Worm (Caenorhabditis elegans) whole organism, late embryonic: ENCODE data around the gene F09C6.10.

Experiments used
- ceh-22 ChIP-seq: sonication (generic microtip); optimal IDR thresholded peaks from 2 replicates; lab custom pipeline; 2017; ENCODE audit warnings: missing biosample characterization, missing genetic modification characterization
- ceh-30 ChIP-seq: fragments of 150-350 bp; optimal IDR thresholded peaks from 2 replicates; lab custom pipeline; 2014; ENCODE audit warnings: missing biosample characterization, missing genetic modification characterization
- ceh-31 ChIP-seq: sonication (generic microtip); optimal IDR thresholded peaks from 2 replicates; lab custom pipeline; 2016; ENCODE audit warnings: missing genetic modification characterization, missing compliant biosample characterization
- ceh-9 ChIP-seq: sonication (generic microtip); optimal IDR thresholded peaks from 2 replicates; lab custom pipeline; 2016; ENCODE audit warnings: mild to moderate bottlenecking, missing genetic modification characterization, inconsistent platforms, missing compliant biosample characterization
- hlh-30 ChIP-seq: sonication (generic microtip); optimal IDR thresholded peaks from 2 replicates; lab custom pipeline; 2017; ENCODE audit warnings: antibody characterized with exemption, missing genetic modification characterization, missing compliant biosample characterization; ENCODE audit not compliant: insufficient read depth
- lin-11 ChIP-seq: fragments of 200-800 bp; sonication (Bioruptor generic); optimal IDR thresholded peaks from 2 replicates; lab custom pipeline; 2018; ENCODE audit warnings: mild to moderate bottlenecking, missing genetic modification characterization, missing compliant biosample characterization
- pha-4 ChIP-seq: fragments of 150-350 bp; optimal IDR thresholded peaks from 2 replicates; lab custom pipeline; 2018; ENCODE audit warnings: missing biosample characterization, missing genetic modification reagents, missing genetic modification characterization
- pqm-1 ChIP-seq: sonication (generic microtip); optimal IDR thresholded peaks from 2 replicates; lab custom pipeline; 2016; ENCODE audit warnings: missing genetic modification characterization, missing compliant biosample characterization
- pros-1 ChIP-seq: fragments of 150-350 bp; optimal IDR thresholded peaks from 2 replicates; lab custom pipeline; 2014; ENCODE audit warnings: missing biosample characterization, missing genetic modification reagents, missing genetic modification characterization
- sox-4 ChIP-seq: sonication (generic microtip); optimal IDR thresholded peaks from 2 replicates; lab custom pipeline; 2017; ENCODE audit warnings: mild to moderate bottlenecking, missing genetic modification characterization, inconsistent platforms, missing compliant biosample characterization
- tbx-2 ChIP-seq: sonication (generic microtip); optimal IDR thresholded peaks from 2 replicates; lab custom pipeline; 2016; ENCODE audit warnings: missing genetic modification characterization, missing compliant biosample characterization
- tbx-7 ChIP-seq: sonication (generic microtip); optimal IDR thresholded peaks from 2 replicates; lab custom pipeline; 2016; ENCODE audit warnings: missing genotype, missing genetic modification characterization, missing compliant biosample characterization
- ztf-16 ChIP-seq: sonication (generic microtip); optimal IDR thresholded peaks from 2 replicates; lab custom pipeline; 2017; ENCODE audit warnings: missing genetic modification characterization, missing compliant biosample characterization

DNA sequence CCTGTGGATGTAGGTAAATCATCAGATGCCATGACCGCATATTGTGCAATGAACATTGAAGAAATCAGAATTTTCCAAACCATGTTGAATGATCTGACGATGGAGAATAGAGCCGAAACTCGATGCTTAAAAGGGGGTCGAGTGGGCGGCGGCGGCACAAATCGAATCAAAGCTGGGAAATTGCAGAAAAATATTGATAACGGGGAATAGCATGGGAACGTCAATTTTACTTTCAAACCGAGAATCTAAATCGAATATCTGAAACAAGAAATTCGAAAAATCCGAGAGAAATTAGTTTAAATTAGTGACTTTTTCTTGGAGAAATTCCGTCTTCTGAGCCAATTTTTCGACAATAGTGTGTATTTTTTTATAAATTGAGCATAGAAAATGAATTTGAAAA is at the start of gene F09C6.10:
- no peak for TF ChIP-seq tbx-7 (tag; lab: Kevin White, UChicago)
- no peak for TF ChIP-seq sox-4 (tag; lab: Kevin White, UChicago)
- no peak for TF ChIP-seq lin-11
- TF ChIP-seq pros-1, result no peak
- no peak for TF ChIP-seq ztf-16 (tag; lab: Kevin White, UChicago)
- no peak for TF ChIP-seq ceh-9 (tag; lab: Kevin White, UChicago)
- TF ChIP-seq tbx-2, result no peak
- no peak for TF ChIP-seq pqm-1 (tag; lab: Kevin White, UChicago)
- TF ChIP-seq ceh-31 (tag; lab: Kevin White, UChicago), result no peak
- TF ChIP-seq hlh-30 (tag; lab: Kevin White, UChicago), result no peak
- no peak for TF ChIP-seq ceh-30 (tag; lab: Kevin White, UChicago)
- TF ChIP-seq ceh-22 (tag; lab: Kevin White, UChicago), result no peak
- TF ChIP-seq pha-4, result no peak
